Worm (Caenorhabditis elegans): Measurements from ENCODE around the gene Y55F3BR.6.
A peak's percentile ranks its signal among the peaks of the same experiment; 100 is the strongest.

Y55F3BR.6 gene

ce11 chrIV:796521-797073, 45.3 kb downstream of the Y55F3BR.6 start, which contains the start of the genes F56B3.11 and ech-5 (continued):
- TF ChIP-seq nhr-28 (tag; optimal IDR thresholded peaks at IDR 0.05) = no peak
- peak; percentile 82 to 84 for TF ChIP-seq lsy-2 (tag; optimal IDR thresholded peaks at IDR 0.05)
- TF ChIP-seq nhr-85 (tag) = peak; percentile 95
- no peak for TF ChIP-seq ama-1 (optimal IDR thresholded peaks at IDR 0.05)
- TF ChIP-seq jun-1 (tag; optimal IDR thresholded peaks at IDR 0.05) = no peak
- TF ChIP-seq lin-35 (GFP tag; optimal IDR thresholded peaks at IDR 0.05) = peak; percentile 64 to 77
- peak; percentile 71 for TF ChIP-seq mab-9 (GFP tag; IDR thresholded peaks at IDR 0.05)
- peak; percentile 70 for TF ChIP-seq vab-15 (tag; optimal IDR thresholded peaks at IDR 0.05)
- peak; percentile 85 for TF ChIP-seq swsn-7 (tag; optimal IDR thresholded peaks at IDR 0.05)
- TF ChIP-seq mdl-1 (tag; optimal IDR thresholded peaks at IDR 0.05) = no peak
- TF ChIP-seq unc-30 (tag; optimal IDR thresholded peaks at IDR 0.05) = no peak
- no peak for TF ChIP-seq lir-3 (tag; optimal IDR thresholded peaks at IDR 0.05; ENCODE audit: poor library complexity)
- TF ChIP-seq grh-1 (GFP tag; IDR thresholded peaks at IDR 0.05) = peak; percentile 42; the same call in 1 of the 2 replicates
- peak; percentile 32 for TF ChIP-seq fos-1 (tag; optimal IDR thresholded peaks at IDR 0.05)
- peak; percentile 50 for TF ChIP-seq nhr-237 (tag; optimal IDR thresholded peaks at IDR 0.05)
- no peak for TF ChIP-seq mef-2 (tag; optimal IDR thresholded peaks at IDR 0.05)
- TF ChIP-seq nhr-19 (GFP tag; conservative IDR thresholded peaks at IDR 0.05) = peak; percentile 71
- peak; percentile 79 for TF ChIP-seq unc-86 (tag; optimal IDR thresholded peaks at IDR 0.05)
- TF ChIP-seq ztf-11 (tag; optimal IDR thresholded peaks at IDR 0.05) = peak in 1 of 2 experiments; percentile 84
- peak; percentile 52 for TF ChIP-seq zag-1 (tag; optimal IDR thresholded peaks at IDR 0.05)
- TF ChIP-seq isw-1 (GFP tag; IDR thresholded peaks at IDR 0.05) = peak; percentile 90
- TF ChIP-seq rnt-1 (tag; optimal IDR thresholded peaks at IDR 0.05) = no peak
- no peak for TF ChIP-seq ceh-63 (GFP tag; optimal IDR thresholded peaks at IDR 0.05)
- TF ChIP-seq elt-2 (tag; optimal IDR thresholded peaks at IDR 0.05) = peak; percentile 68
- peak; percentile 80 for TF ChIP-seq ceh-90 (tag; optimal IDR thresholded peaks at IDR 0.05)
- TF ChIP-seq unc-130 (tag; optimal IDR thresholded peaks at IDR 0.05) = no peak
- TF ChIP-seq xbp-1 (tag; optimal IDR thresholded peaks at IDR 0.05) = peak; percentile 88
- peak; percentile 88 for TF ChIP-seq dsc-1 (tag; optimal IDR thresholded peaks at IDR 0.05)
- peak; percentile 55 for TF ChIP-seq ceh-8 (GFP tag; optimal IDR thresholded peaks at IDR 0.05)
- TF ChIP-seq hpl-2 (GFP tag; optimal IDR thresholded peaks at IDR 0.05) = no peak
- TF ChIP-seq Y116A8C.19 (tag; optimal IDR thresholded peaks at IDR 0.05; ENCODE audit: borderline replicate concordance) = peak; percentile 65
- TF ChIP-seq pag-3 (tag; optimal IDR thresholded peaks at IDR 0.05; ENCODE audit: borderline replicate concordance, insufficient read depth) = no peak

- peak; percentile 58 for TF ChIP-seq F16B12.6 (tag; optimal IDR thresholded peaks at IDR 0.05)
- TF ChIP-seq efl-1 (optimal IDR thresholded peaks at IDR 0.05) = peak; percentile 9 to 22
- peak in 1 of 2 experiments; percentile 26 for TF ChIP-seq efl-1 (GFP tag; optimal IDR thresholded peaks at IDR 0.05 in 1 of 2)
- no peak for TF ChIP-seq C04F5.9 (tag; optimal IDR thresholded peaks at IDR 0.05)
Observed at ce11 chrIV:795383-795872, 46.5 kb downstream of the Y55F3BR.6 start, which contains the start of gene skr-18. skr-18 (minus strand) TSS chrIV:795433.

- TF ChIP-seq nhr-76 (tag; optimal IDR thresholded peaks at IDR 0.05) (no peak), F16B12.6 (tag; optimal IDR thresholded peaks at IDR 0.05) (peak; percentile 7), efl-1 (optimal IDR thresholded peaks at IDR 0.05) (peak in 1 of 2 experiments; percentile 41), efl-1 (GFP tag; optimal IDR thresholded peaks at IDR 0.05 in 1 of 2) (no peak)
Observed at ce11 chrIV:794275-794674, 47.7 kb downstream of the Y55F3BR.6 start, which contains the start of gene F56B3.4. F56B3.4 (minus strand) TSS chrIV:794275.

- TF ChIP-seq C04F5.9 (tag; optimal IDR thresholded peaks at IDR 0.05) (no peak), ceh-8 (GFP tag; optimal IDR thresholded peaks at IDR 0.05) (no peak), nhr-237 (tag; optimal IDR thresholded peaks at IDR 0.05) (no peak), nhr-85 (tag) (no peak), lin-39 (tag; optimal IDR thresholded peaks at IDR 0.05) (no peak), nhr-76 (tag; optimal IDR thresholded peaks at IDR 0.05) (no peak), xbp-1 (tag; optimal IDR thresholded peaks at IDR 0.05) (no peak), fos-1 (tag; optimal IDR thresholded peaks at IDR 0.05) (no peak), ces-1 (GFP tag; optimal IDR thresholded peaks at IDR 0.05) (no peak), lin-35 (GFP tag; optimal IDR thresholded peaks at IDR 0.05) (no peak), nhr-84 (tag; optimal IDR thresholded peaks at IDR 0.05) (no peak), Y116A8C.19 (tag; optimal IDR thresholded peaks at IDR 0.05; ENCODE audit: borderline replicate concordance) (no peak), nhr-11 (tag; optimal IDR thresholded peaks at IDR 0.05) (no peak), pax-3 (tag; optimal IDR thresholded peaks at IDR 0.05) (no peak), lsy-2 (tag; optimal IDR thresholded peaks at IDR 0.05) (no peak), nhr-19 (GFP tag; conservative IDR thresholded peaks at IDR 0.05) (no peak), egl-13 (tag; optimal IDR thresholded peaks at IDR 0.05) (no peak), blmp-1 (tag; optimal IDR thresholded peaks at IDR 0.05) (no peak), mef-2 (tag; optimal IDR thresholded peaks at IDR 0.05) (no peak)
Observed at ce11 chrIV:787755-788154, 54.2 kb downstream of the Y55F3BR.6 start, which contains the start of gene F56B3.6. F56B3.6 (plus strand) TSS chrIV:788055.

Measured in whole organism, L1 larva.